Worm (Caenorhabditis elegans) whole organism, early embryonic: Measurements from ENCODE around the gene ZK666.8.

ENCODE experiments used
- B0310.2 ChIP-seq: sonication (generic microtip); optimal IDR thresholded peaks from 2 replicates; lab custom pipeline; 2016; ENCODE audit warnings: mild to moderate bottlenecking, missing genetic modification characterization, missing compliant biosample characterization
- aly-1 ChIP-seq: sonication (generic microtip); optimal IDR thresholded peaks from 2 replicates; lab custom pipeline; 2016; ENCODE audit warnings: missing genetic modification characterization, missing compliant biosample characterization
- ama-1 ChIP-seq: fragments of 150-350 bp; optimal IDR thresholded peaks from 2 replicates; lab custom pipeline; 2014
- ceh-13 ChIP-seq: fragments of 200-800 bp; sonication (Bioruptor generic); optimal IDR thresholded peaks from 2 replicates; lab custom pipeline; 2018; ENCODE audit warnings: mild to moderate bottlenecking, missing genetic modification characterization, missing compliant biosample characterization
- ceh-36 ChIP-seq: sonication (generic microtip); optimal IDR thresholded peaks from 2 replicates; lab custom pipeline; 2016; ENCODE audit warnings: missing genetic modification characterization, inconsistent platforms, missing compliant biosample characterization
- flt-1 ChIP-seq: fragments of 200-800 bp; sonication (Bioruptor generic); IDR thresholded peaks from 2 replicates; pipeline ENCODE4 v1.3.6; 2022; ENCODE audit warnings: missing genetic modification characterization, missing compliant biosample characterization
- hmbx-1 ChIP-seq: sonication (generic microtip); optimal IDR thresholded peaks from 2 replicates; lab custom pipeline; 2016; ENCODE audit warnings: mild to moderate bottlenecking, missing genetic modification characterization, missing compliant biosample characterization
- hmg-4 ChIP-seq: fragments of 200-800 bp; sonication (Bioruptor generic); optimal IDR thresholded peaks from 2 replicates; lab custom pipeline; 2018; ENCODE audit warnings: mild to moderate bottlenecking, missing genetic modification characterization, missing compliant biosample characterization
- hnd-1 ChIP-seq: sonication (generic microtip); optimal IDR thresholded peaks from 2 replicates; lab custom pipeline; 2016; ENCODE audit warnings: missing genetic modification characterization, missing compliant biosample characterization
- pes-1 ChIP-seq: fragments of 200-800 bp; sonication (Bioruptor generic); IDR thresholded peaks from 2 replicates; pipeline ENCODE4 v1.3.6; 2022; ENCODE audit warnings: missing genetic modification reagents, missing genetic modification characterization, missing compliant biosample characterization
- sea-1 ChIP-seq: fragments of 200-800 bp; sonication (Bioruptor generic); conservative IDR thresholded peaks from 2 replicates; pipeline ENCODE4 v1.3.6; 2022; ENCODE audit warnings: missing genetic modification characterization, missing compliant biosample characterization
- tbx-11 ChIP-seq: fragments of 200-800 bp; sonication (Bioruptor generic); IDR thresholded peaks from 2 replicates; pipeline ENCODE4 v1.3.6; 2022; ENCODE audit warnings: missing genetic modification characterization, missing compliant biosample characterization

ce11 chrII:10525134-10525533 is 32.2 kb upstream of the ZK666.8 start:
- no peak for TF ChIP-seq sea-1 (GFP tag; lab: Robert Waterston, UW)
- TF ChIP-seq B0310.2 (tag; lab: Kevin White, UChicago): no peak
- TF ChIP-seq ama-1: no peak
- TF ChIP-seq ceh-13 (GFP tag; lab: Kevin White, UChicago): no peak
- no peak for TF ChIP-seq hnd-1 (tag; lab: Kevin White, UChicago)
- TF ChIP-seq aly-1 (tag; lab: Kevin White, UChicago): no peak
- no peak for TF ChIP-seq hmbx-1 (tag; lab: Kevin White, UChicago)
- no peak for TF ChIP-seq pes-1 (GFP tag; lab: Robert Waterston, UW)
- no peak for TF ChIP-seq tbx-11 (GFP tag; lab: Robert Waterston, UW)
- TF ChIP-seq ceh-36 (tag; lab: Kevin White, UChicago): no peak
- no peak for TF ChIP-seq hmg-4
- no peak for TF ChIP-seq flt-1 (GFP tag; lab: Robert Waterston, UW)
